Worm (Caenorhabditis elegans): ENCODE results near the gene srbc-45.

ce11 chrV:12800171-12800570, 3.2 kb upstream of the srbc-45 start, which contains the start of gene ugt-3:
- TF ChIP-seq ztf-23 (GFP tag; IDR thresholded peaks at IDR 0.05): no peak
- TF ChIP-seq med-1 (GFP tag; optimal IDR thresholded peaks at IDR 0.05; ENCODE audit: insufficient read depth): no peak
- TF ChIP-seq tab-1 (GFP tag; IDR thresholded peaks at IDR 0.05): no peak

Data from whole organism, midembryonic.